Fruit fly (Drosophila melanogaster) whole organism, adult: ENCODE data around the gene CG42514.

Experiments
- Crg-1 ChIP-seq: fragments of 200-800 bp; sonication (Bioruptor generic); optimal IDR thresholded peaks from 2 replicates; lab custom pipeline; 2016; ENCODE audit warnings: missing biosample characterization, missing genetic modification characterization
- toe ChIP-seq: fragments of 200-800 bp; sonication (Bioruptor generic); optimal IDR thresholded peaks from 2 replicates; lab custom pipeline; 2016; ENCODE audit warnings: missing biosample characterization, missing genetic modification characterization

DNA sequence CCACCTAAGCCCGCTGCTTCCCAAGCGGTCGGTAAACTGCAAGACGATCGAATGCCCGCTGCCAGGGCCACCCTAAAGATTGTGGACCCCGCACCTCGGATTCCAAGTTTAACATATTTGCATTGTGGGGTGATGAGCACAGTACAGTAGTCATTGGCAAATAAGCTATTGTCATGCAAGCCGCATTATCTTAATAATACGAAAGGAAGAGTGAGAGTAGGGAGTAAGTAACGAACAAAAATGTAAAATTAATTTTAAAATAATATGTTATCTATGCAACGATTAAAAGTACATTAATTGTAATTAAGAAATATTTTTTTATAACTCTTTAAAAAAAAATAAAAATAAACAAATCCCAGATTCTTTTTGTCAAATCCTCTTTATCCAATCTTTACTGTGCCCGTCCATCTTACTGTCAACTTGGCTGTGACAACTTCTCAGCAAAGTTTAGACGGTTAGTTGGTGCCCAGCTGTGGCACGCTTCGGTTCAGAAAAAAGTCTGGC, 1.2 kb upstream of the CG42514 start, which contains the start of gene st:
- TF ChIP-seq Crg-1 (no peak), toe (GFP tag; lab: Kevin White, UChicago) (no peak)
